Worm (Caenorhabditis elegans) whole organism, L3 larva: Measurements from ENCODE around the gene ric-4.

ENCODE experiments used
- R02D3.7 ChIP-seq: fragments of 150-350 bp; optimal IDR thresholded peaks from 2 replicates; lab custom pipeline; 2014; ENCODE audit warnings: missing biosample characterization, missing genetic modification characterization
- aly-2 ChIP-seq: fragments of 150-350 bp; optimal IDR thresholded peaks from 2 replicates; lab custom pipeline; 2014; ENCODE audit warnings: missing biosample characterization, missing genetic modification characterization
- ama-1 ChIP-seq: fragments of 150-350 bp; optimal IDR thresholded peaks from 2 replicates; lab custom pipeline; 2018
- ceh-28 ChIP-seq: fragments of 150-350 bp; optimal IDR thresholded peaks from 2 replicates; lab custom pipeline; 2014; ENCODE audit warnings: missing biosample characterization, missing genetic modification reagents, missing genetic modification characterization
- ceh-82 ChIP-seq: fragments of 150-350 bp; optimal IDR thresholded peaks from 2 replicates; lab custom pipeline; 2014; ENCODE audit warnings: missing biosample characterization, missing genetic modification characterization
- daf-12 ChIP-seq: fragments of 150-350 bp; optimal IDR thresholded peaks from 2 replicates; lab custom pipeline; 2014; ENCODE audit warnings: missing biosample characterization, missing genetic modification reagents, missing genetic modification characterization
- elt-1 ChIP-seq: fragments of 150-350 bp; optimal IDR thresholded peaks from 2 replicates; lab custom pipeline; 2014; ENCODE audit warnings: missing biosample characterization, missing genetic modification characterization
- elt-2 ChIP-seq: sonication (generic microtip); optimal IDR thresholded peaks from 2 replicates; lab custom pipeline; 2016; ENCODE audit warnings: missing genetic modification reagents, mild to moderate bottlenecking, missing genetic modification characterization, missing compliant biosample characterization
- fkh-10 ChIP-seq: sonication (generic microtip); optimal IDR thresholded peaks from 2 replicates; lab custom pipeline; 2017; ENCODE audit warnings: missing biosample characterization, missing genetic modification reagents, missing genetic modification characterization
- fkh-2 ChIP-seq: fragments of 150-350 bp; optimal IDR thresholded peaks from 2 replicates; lab custom pipeline; 2014; ENCODE audit warnings: missing biosample characterization, missing genetic modification reagents, missing genetic modification characterization
- fos-1 ChIP-seq: fragments of 150-350 bp; optimal IDR thresholded peaks from 2 replicates; lab custom pipeline; 2014; ENCODE audit warnings: missing biosample characterization, missing genetic modification characterization
- hmg-11 ChIP-seq: sonication (generic microtip); optimal IDR thresholded peaks from 2 replicates; lab custom pipeline; 2016; ENCODE audit warnings: missing genetic modification characterization, missing compliant biosample characterization
- jun-1 ChIP-seq: fragments of 150-350 bp; optimal IDR thresholded peaks from 2 replicates; lab custom pipeline; 2014; ENCODE audit warnings: missing biosample characterization, missing genetic modification reagents, missing genetic modification characterization
- lin-15B ChIP-seq: fragments of 150-350 bp; optimal IDR thresholded peaks from 2 replicates; lab custom pipeline; 2014; ENCODE audit warnings: missing biosample characterization, missing genetic modification characterization
- lsy-12 ChIP-seq: sonication (generic microtip); optimal IDR thresholded peaks from 2 replicates; lab custom pipeline; 2016; ENCODE audit warnings: mild to moderate bottlenecking, missing genetic modification characterization, missing compliant biosample characterization
- mdl-1 ChIP-seq: fragments of 150-350 bp; optimal IDR thresholded peaks from 2 replicates; lab custom pipeline; 2014; ENCODE audit warnings: missing biosample characterization, missing genetic modification characterization
- mml-1 ChIP-seq: fragments of 150-350 bp; sonication (generic microtip); optimal IDR thresholded peaks from 3 replicates; lab custom pipeline; 2014; ENCODE audit warnings: missing biosample characterization, missing genetic modification characterization
- nfya-1 ChIP-seq: sonication (generic microtip); optimal IDR thresholded peaks from 2 replicates; lab custom pipeline; 2017; ENCODE audit warnings: missing genetic modification characterization, mild to moderate bottlenecking, missing compliant biosample characterization, antibody characterized with exemption, moderate library complexity; ENCODE audit not compliant: insufficient read depth
- nhr-11 ChIP-seq: fragments of 150-350 bp; optimal IDR thresholded peaks from 2 replicates; lab custom pipeline; 2014; ENCODE audit warnings: missing biosample characterization, missing genetic modification characterization
- nhr-12 ChIP-seq: fragments of 150-350 bp; optimal IDR thresholded peaks from 2 replicates; lab custom pipeline; 2014; ENCODE audit warnings: missing biosample characterization, missing genetic modification characterization
- nhr-237 ChIP-seq: fragments of 150-350 bp; optimal IDR thresholded peaks from 2 replicates; lab custom pipeline; 2014; ENCODE audit warnings: missing biosample characterization, missing genetic modification characterization
- nhr-25 ChIP-seq: sonication (generic microtip); optimal IDR thresholded peaks from 2 replicates; lab custom pipeline; 2017; ENCODE audit warnings: missing biosample characterization, missing genetic modification characterization
- nhr-28 ChIP-seq: fragments of 150-350 bp; optimal IDR thresholded peaks from 2 replicates; lab custom pipeline; 2014; ENCODE audit warnings: missing biosample characterization, missing genetic modification characterization
- nhr-43 ChIP-seq: sonication (generic microtip); optimal IDR thresholded peaks from 2 replicates; lab custom pipeline; 2016; ENCODE audit warnings: mild to moderate bottlenecking, missing genetic modification characterization, missing compliant biosample characterization; ENCODE audit not compliant: poor library complexity, severe bottlenecking
- nhr-67 ChIP-seq: fragments of 150-350 bp; optimal IDR thresholded peaks from 2 replicates; lab custom pipeline; 2014; ENCODE audit warnings: missing biosample characterization, missing genetic modification characterization
- nhr-77 ChIP-seq: fragments of 150-350 bp; optimal IDR thresholded peaks from 2 replicates; lab custom pipeline; 2014; ENCODE audit warnings: missing biosample characterization, missing genetic modification characterization
- pha-4 ChIP-seq: fragments of 150-350 bp; optimal IDR thresholded peaks from 2 replicates; lab custom pipeline; 2014; ENCODE audit warnings: missing biosample characterization, missing genetic modification reagents, missing genetic modification characterization
- pqm-1 ChIP-seq: fragments of 150-350 bp; optimal IDR thresholded peaks from 2 replicates; lab custom pipeline; 2017; ENCODE audit warnings: missing biosample characterization, missing genetic modification characterization, inconsistent platforms
- sea-2 ChIP-seq: fragments of 150-350 bp; sonication (generic microtip); optimal IDR thresholded peaks from 4 replicates; lab custom pipeline; 2014; ENCODE audit warnings: missing biosample characterization, missing genetic modification reagents, missing genetic modification characterization
- skn-1 ChIP-seq: fragments of 150-350 bp; optimal IDR thresholded peaks from 2 replicates; lab custom pipeline; 2014; ENCODE audit warnings: missing biosample characterization, missing genetic modification characterization
- snpc-4 ChIP-seq: fragments of 150-350 bp; optimal IDR thresholded peaks from 2 replicates; lab custom pipeline; 2014; ENCODE audit warnings: missing biosample characterization, missing genetic modification characterization
- tbx-2 ChIP-seq: sonication (generic microtip); optimal IDR thresholded peaks from 2 replicates; lab custom pipeline; 2016; ENCODE audit warnings: mild to moderate bottlenecking, missing genetic modification characterization, missing compliant biosample characterization
- zag-1 ChIP-seq: fragments of 150-350 bp; optimal IDR thresholded peaks from 2 replicates; lab custom pipeline; 2014; ENCODE audit warnings: missing biosample characterization, missing genetic modification characterization
- ztf-11 ChIP-seq: fragments of 150-350 bp; optimal IDR thresholded peaks from 2 replicates; lab custom pipeline; 2014; ENCODE audit warnings: missing biosample characterization, missing genetic modification characterization
- ztf-4 ChIP-seq: fragments of 150-350 bp; optimal IDR thresholded peaks from 2 replicates; lab custom pipeline; 2014; ENCODE audit warnings: missing biosample characterization, missing genetic modification characterization

Gene ric-4

DNA sequence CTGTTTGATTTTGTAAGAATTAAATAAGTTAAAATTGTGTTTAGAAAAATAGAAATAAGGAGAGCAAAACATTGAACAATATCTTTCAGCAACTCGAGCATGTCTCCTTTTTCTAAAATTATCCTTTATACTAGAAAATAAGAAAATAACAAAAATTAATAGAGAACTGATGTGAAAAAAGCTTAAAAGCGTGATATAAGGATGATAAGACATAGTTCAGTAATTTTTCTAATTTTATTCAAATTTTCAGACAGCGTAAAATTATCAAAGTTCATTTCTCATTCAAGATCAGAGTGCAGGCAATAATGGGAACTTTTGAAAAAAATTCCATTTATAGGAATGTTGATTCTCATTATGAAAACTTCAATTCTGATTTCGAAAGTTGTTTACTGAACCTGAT lies 36.8 kb downstream of the ric-4 start, which contains the start of gene str-182:
Gene str-182 (minus strand): TSS at position 101 of the 400 bp plus-strand sequence.
- TF ChIP-seq nhr-28 (tag; lab: Kevin White, UChicago): no peak
- no peak for TF ChIP-seq lin-15B
- TF ChIP-seq hmg-11: no peak
- TF ChIP-seq tbx-2 (tag; lab: Kevin White, UChicago): no peak
- TF ChIP-seq fos-1 (tag; lab: Kevin White, UChicago): no peak
- TF ChIP-seq snpc-4: no peak
- no peak for TF ChIP-seq fkh-2 (tag; lab: Kevin White, UChicago)
- no peak for TF ChIP-seq jun-1 (tag; lab: Kevin White, UChicago)
- TF ChIP-seq nhr-237 (tag; lab: Kevin White, UChicago): no peak
- no peak for TF ChIP-seq ama-1 (lab: Kevin White, UChicago)
- TF ChIP-seq ceh-82 (tag; lab: Kevin White, UChicago): no peak
- no peak for TF ChIP-seq pqm-1 (tag; lab: Kevin White, UChicago)
- TF ChIP-seq aly-2 (tag; lab: Kevin White, UChicago): no peak
- TF ChIP-seq nhr-25 (tag; lab: Kevin White, UChicago): no peak
- TF ChIP-seq pha-4 (tag; lab: Kevin White, UChicago): no peak
- no peak for TF ChIP-seq elt-2 (tag; lab: Kevin White, UChicago)
- no peak for TF ChIP-seq ztf-11 (tag; lab: Kevin White, UChicago)
- TF ChIP-seq daf-12: no peak
- TF ChIP-seq sea-2 (GFP tag; lab: Kevin White, UChicago): no peak

DNA sequence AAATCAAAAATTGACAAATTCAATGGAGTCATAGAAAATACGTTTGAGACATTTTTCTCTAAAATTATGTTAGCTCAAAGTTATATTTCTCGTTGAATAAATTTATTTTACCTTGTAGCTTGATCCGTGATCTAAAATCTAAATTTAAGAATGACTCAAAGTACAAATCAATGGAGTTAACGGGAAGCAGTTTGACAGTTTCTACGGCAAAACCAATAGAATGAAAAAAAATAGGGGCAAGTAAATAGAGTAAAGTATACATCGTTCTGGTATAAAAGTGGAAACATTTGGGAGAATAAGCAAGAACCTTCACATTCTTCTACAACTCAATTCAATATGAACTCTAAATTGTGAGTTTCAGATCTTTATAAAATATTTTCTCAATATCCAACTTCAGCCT lies 39.2 kb downstream of the ric-4 start, which contains the start of gene fipr-6:
Gene fipr-6 (plus strand): TSS at position 301 of the 400 bp plus-strand sequence.
- TF ChIP-seq mdl-1 (tag; lab: Kevin White, UChicago) (no peak), nhr-237 (tag; lab: Kevin White, UChicago) (no peak), elt-1 (no peak), lsy-12 (no peak), nhr-11 (no peak), ceh-28 (no peak), ceh-82 (tag; lab: Kevin White, UChicago) (no peak), lin-15B (no peak), jun-1 (tag; lab: Kevin White, UChicago) (no peak), ztf-4 (tag; lab: Kevin White, UChicago) (no peak), nhr-67 (no peak), ama-1 (lab: Kevin White, UChicago) (no peak), nhr-43 (tag; lab: Kevin White, UChicago) (no peak), nhr-28 (tag; lab: Kevin White, UChicago) (no peak), mml-1 (tag; lab: Kevin White, UChicago) (no peak), tbx-2 (tag; lab: Kevin White, UChicago) (no peak), zag-1 (tag; lab: Kevin White, UChicago) (no peak), sea-2 (GFP tag; lab: Kevin White, UChicago) (no peak)

DNA sequence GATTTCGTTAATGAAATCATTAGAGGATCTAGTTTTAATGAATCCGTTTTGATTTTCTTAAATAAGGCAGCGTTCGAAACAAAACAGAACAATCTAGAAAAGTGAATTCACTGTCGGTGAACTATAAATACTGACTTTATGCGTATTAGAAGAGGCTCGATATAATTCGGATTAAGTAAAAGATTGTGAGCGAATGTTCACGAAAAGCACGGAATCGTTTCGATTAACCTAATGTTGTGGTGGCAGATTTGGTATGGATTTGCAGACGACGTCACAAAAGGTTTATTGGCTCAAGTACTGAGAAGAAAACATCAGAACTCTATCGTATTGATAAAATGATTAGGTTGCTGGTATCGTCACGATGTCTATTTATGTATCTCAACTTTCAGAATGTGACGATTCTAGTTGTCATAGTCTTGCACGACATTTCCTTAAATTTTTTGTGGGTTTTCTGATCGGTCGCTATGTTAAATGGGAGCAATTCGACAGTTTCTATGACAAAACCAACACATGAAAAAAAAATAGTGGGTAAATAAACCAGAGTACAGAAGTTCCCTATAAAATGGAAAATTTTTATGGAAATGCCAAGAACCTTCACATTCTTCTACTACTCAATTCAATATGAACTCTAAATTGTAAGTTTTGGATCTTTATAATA lies 40.8 kb downstream of the ric-4 start, which contains the start of the genes pyt-1 and fipr-7:
Gene pyt-1 (minus strand): TSS at position 101 of the 658 bp plus-strand sequence.
Gene fipr-7 (plus strand): TSS at position 608 of the 658 bp plus-strand sequence.
- TF ChIP-seq skn-1 (tag; lab: Kevin White, UChicago): no peak
- no peak for TF ChIP-seq mdl-1 (tag; lab: Kevin White, UChicago)
- TF ChIP-seq fkh-10 (GFP tag; lab: Kevin White, UChicago): no peak
- TF ChIP-seq nhr-77 (tag; lab: Kevin White, UChicago): no peak
- no peak for TF ChIP-seq pqm-1 (tag; lab: Kevin White, UChicago)
- TF ChIP-seq R02D3.7 (tag; lab: Kevin White, UChicago): no peak
- no peak for TF ChIP-seq nfya-1 (tag; lab: Kevin White, UChicago)
- no peak for TF ChIP-seq ceh-28
- TF ChIP-seq nhr-12 (tag; lab: Kevin White, UChicago): no peak
- TF ChIP-seq fos-1 (tag; lab: Kevin White, UChicago): no peak
- TF ChIP-seq ztf-4 (tag; lab: Kevin White, UChicago): no peak
- TF ChIP-seq zag-1 (tag; lab: Kevin White, UChicago): no peak
- TF ChIP-seq tbx-2 (tag; lab: Kevin White, UChicago): no peak

DNA sequence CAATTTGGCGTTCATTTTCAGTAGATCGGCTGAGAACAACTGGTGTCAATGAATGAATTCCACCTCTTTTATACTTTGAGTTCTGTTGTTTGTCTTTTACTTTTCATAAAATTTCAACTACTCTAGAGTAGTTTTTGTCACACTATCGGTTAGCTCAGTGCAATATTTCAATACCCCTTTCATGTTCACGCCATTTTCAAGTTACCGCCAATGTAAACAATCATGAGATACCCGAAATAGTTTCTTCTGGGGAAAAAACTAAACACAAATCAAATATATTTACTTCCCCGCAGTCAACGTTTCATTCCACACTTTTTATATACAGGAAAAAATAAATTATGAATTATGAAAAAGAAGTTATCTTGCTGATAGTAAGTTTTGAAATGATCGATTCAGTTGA lies 41.8 kb downstream of the ric-4 start, which contains the start of gene fipr-4:
Gene fipr-4 (minus strand): TSS at position 101 of the 400 bp plus-strand sequence.
- no peak for TF ChIP-seq nhr-43 (tag; lab: Kevin White, UChicago)
- peak; percentile 42 for TF ChIP-seq pha-4 (tag; lab: Kevin White, UChicago)
- no peak for TF ChIP-seq elt-2 (tag; lab: Kevin White, UChicago)
- TF ChIP-seq, all 47 proteins: peak for 1
